Worm (Caenorhabditis elegans): ENCODE results near the gene T22E5.1.
A peak's percentile ranks its signal among the peaks of the same experiment; 100 is the strongest.

Gene T22E5.1

DNA sequence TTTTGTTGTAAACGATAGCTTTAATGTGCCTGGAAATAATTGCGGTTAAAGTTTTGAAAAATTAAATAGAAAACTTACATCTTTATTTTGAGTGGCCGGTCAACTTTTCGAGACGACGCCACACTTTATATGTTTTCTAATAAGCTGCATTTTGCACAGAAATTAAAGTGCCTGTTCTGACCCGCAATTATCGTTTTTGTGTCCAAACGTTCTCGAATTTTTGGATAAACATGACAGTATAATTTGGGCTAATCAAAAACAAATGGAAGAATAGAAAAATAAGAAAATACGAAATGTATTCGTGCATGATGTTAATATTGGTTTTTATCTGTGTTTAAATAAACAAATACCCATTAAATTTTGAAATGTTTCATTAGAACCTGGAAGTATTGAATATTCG lies 8.0 kb downstream of the T22E5.1 start, which contains the start of gene K10C2.12:
K10C2.12 (minus strand) TSS at position 101 of the 400 bp plus-strand sequence.
- TF ChIP-seq nhr-12 (tag; optimal IDR thresholded peaks at IDR 0.05) = no peak
- no peak for TF ChIP-seq mdl-1 (tag; optimal IDR thresholded peaks at IDR 0.05)
- TF ChIP-seq nhr-6 (tag; optimal IDR thresholded peaks at IDR 0.05) = no peak
- TF ChIP-seq crh-2 (tag; optimal IDR thresholded peaks at IDR 0.05) = no peak
- TF ChIP-seq unc-55 (GFP tag; optimal IDR thresholded peaks at IDR 0.05) = no peak
- no peak for TF ChIP-seq elt-1 (tag; optimal IDR thresholded peaks at IDR 0.05)
- no peak for TF ChIP-seq elt-3 (tag; optimal IDR thresholded peaks at IDR 0.05)
- no peak for TF ChIP-seq dmd-4 (tag; optimal IDR thresholded peaks at IDR 0.05)
- no peak for TF ChIP-seq fos-1 (tag; optimal IDR thresholded peaks at IDR 0.05)
- no peak for TF ChIP-seq blmp-1 (tag; optimal IDR thresholded peaks at IDR 0.05; ENCODE audit: insufficient read depth)
- no peak for TF ChIP-seq nhr-10 (tag; optimal IDR thresholded peaks at IDR 0.05)

DNA sequence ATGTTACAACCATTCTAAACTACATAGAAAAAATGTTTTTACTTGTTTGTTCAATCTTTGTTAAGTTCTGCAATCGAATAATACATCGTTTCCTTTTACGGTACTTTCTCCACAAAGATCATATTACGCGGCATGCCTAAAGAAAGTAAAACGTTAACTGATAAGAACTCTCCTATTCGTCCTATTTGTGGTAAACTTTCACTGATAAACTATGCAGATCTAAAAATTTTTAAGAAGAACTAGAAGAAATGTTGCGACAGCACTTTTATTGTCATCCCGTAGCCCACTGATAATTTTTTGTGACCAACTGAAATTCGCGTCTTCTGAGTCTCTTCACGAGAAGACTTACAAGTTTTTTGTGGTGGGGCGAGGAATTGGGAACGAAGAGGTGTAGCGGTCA lies 14.5 kb downstream of the T22E5.1 start:
- peak; percentile 49 for TF ChIP-seq crh-2 (tag; optimal IDR thresholded peaks at IDR 0.05)
- peak; percentile 28 for TF ChIP-seq nhr-129 (tag; optimal IDR thresholded peaks at IDR 0.05)
- TF ChIP-seq F13H6.1 (tag; optimal IDR thresholded peaks at IDR 0.05) = peak; percentile 27
- no peak for TF ChIP-seq elt-3 (tag; optimal IDR thresholded peaks at IDR 0.05)
- no peak for TF ChIP-seq lsy-2 (tag; optimal IDR thresholded peaks at IDR 0.05)
- TF ChIP-seq ztf-11 (tag; optimal IDR thresholded peaks at IDR 0.05) = no peak
- TF ChIP-seq sma-9 (GFP tag; optimal IDR thresholded peaks at IDR 0.05) = peak; percentile 55
- no peak for TF ChIP-seq sma-9 (tag; optimal IDR thresholded peaks at IDR 0.05)
- TF ChIP-seq fos-1 (tag; optimal IDR thresholded peaks at IDR 0.05) = peak; percentile 77
- TF ChIP-seq skn-1 (tag; optimal IDR thresholded peaks at IDR 0.05) = no peak
- no peak for TF ChIP-seq zag-1 (tag; optimal IDR thresholded peaks at IDR 0.05)

DNA sequence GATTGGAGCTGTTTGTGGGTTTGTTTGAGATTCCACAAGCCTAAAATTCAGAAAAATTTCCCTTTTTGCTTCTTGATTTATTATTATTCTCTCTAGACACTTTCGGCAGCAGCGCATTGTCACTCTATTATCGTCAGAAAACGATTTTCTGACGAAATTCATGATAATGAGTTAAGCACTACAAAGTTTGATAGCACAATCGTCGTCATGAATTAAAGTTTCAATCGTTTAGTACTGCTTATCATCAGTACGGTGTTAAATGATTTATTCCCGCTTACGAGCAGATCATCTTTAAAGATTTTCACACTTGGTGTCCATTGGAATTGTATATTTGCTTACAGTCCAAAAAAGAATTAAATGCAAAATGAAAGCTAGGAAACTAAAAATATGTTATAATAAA lies 16.9 kb downstream of the T22E5.1 start:
- no peak for TF ChIP-seq ztf-11 (tag; optimal IDR thresholded peaks at IDR 0.05)
- TF ChIP-seq sma-9 (GFP tag; optimal IDR thresholded peaks at IDR 0.05) = peak; percentile 17
- no peak for TF ChIP-seq sma-9 (tag; optimal IDR thresholded peaks at IDR 0.05)
- TF ChIP-seq fos-1 (tag; optimal IDR thresholded peaks at IDR 0.05) = peak; percentile 62
- TF ChIP-seq unc-39 (tag; optimal IDR thresholded peaks at IDR 0.05) = no peak

DNA sequence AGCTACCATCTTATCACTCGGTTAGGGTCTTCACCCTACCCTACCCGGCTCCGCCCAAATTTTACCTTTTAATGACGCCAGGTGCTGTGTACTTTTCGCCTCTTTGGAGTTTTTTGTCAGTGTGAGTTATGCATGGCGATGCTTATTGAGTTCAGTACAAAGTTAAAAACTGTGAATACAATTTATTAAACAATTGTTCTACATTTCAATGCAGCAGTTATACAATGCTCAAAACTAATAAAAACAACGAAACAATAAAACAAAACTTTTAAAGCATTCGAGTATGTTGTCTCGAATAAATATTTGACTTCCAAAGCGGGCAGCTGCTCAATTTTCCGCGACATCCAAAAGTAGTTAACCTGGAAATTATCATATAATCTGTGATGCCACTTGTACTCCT lies 17.8 kb downstream of the T22E5.1 start, which contains the start of gene ctsa-2:
ctsa-2 (minus strand) TSS at position 101 of the 400 bp plus-strand sequence.
- TF ChIP-seq egl-27 (tag; optimal IDR thresholded peaks at IDR 0.05) (no peak), blmp-1 (tag; optimal IDR thresholded peaks at IDR 0.05; ENCODE audit: insufficient read depth) (no peak), nhr-23 (tag; optimal IDR thresholded peaks at IDR 0.05) (no peak), fos-1 (tag; optimal IDR thresholded peaks at IDR 0.05) (peak; percentile 7)

DNA sequence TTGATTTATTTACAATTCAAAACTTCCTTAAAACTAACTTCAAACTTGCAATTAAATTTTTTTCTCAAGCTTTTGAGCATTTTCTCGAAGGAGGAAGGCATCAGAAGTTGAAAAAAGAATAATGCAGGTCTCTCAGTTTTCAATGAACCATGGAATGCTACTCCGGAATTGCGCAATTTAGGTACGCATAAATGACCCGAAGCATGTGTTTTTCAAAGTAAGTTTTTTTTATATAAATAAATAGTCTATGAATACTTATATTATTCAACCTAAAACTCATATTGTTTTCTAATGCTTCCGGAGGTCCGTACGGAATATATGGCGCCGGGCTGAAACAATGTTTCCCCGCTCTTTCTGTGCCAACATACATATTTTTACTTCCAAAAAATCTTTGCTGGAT lies 21.0 kb downstream of the T22E5.1 start, which contains the start of gene K10C2.2:
K10C2.2 (minus strand) TSS at position 101 of the 400 bp plus-strand sequence.
- TF ChIP-seq nhr-10 (tag; optimal IDR thresholded peaks at IDR 0.05) (no peak), egl-27 (tag; optimal IDR thresholded peaks at IDR 0.05) (no peak)

DNA sequence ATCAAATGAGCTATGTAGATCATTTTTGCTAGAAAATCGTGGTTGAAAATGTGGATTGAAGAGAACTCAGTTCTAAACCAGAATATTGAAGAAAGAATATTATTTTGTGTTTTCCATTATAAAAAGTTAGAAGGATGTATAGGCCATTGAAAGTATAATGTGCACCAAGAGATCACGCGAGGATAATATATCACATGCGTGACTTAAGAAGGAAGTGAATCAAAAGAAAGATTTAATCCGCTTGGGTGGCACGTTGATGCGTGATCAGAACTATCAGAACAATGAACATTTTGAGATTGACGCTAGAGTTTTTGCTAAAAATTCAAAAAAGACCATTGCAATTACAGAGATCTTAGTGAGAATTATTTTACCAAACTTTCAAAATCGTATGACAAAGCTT lies 23.1 kb downstream of the T22E5.1 start:
- no peak for TF ChIP-seq F13H6.1 (tag; optimal IDR thresholded peaks at IDR 0.05)
- no peak for TF ChIP-seq nhr-77 (tag; optimal IDR thresholded peaks at IDR 0.05)
- TF ChIP-seq nhr-129 (tag; optimal IDR thresholded peaks at IDR 0.05) = no peak
- no peak for TF ChIP-seq zag-1 (tag; optimal IDR thresholded peaks at IDR 0.05)
- no peak for TF ChIP-seq lin-39 (tag; optimal IDR thresholded peaks at IDR 0.05)
- no peak for TF ChIP-seq skn-1 (tag; optimal IDR thresholded peaks at IDR 0.05)
- no peak for TF ChIP-seq sma-3 (GFP tag; optimal IDR thresholded peaks at IDR 0.05)
- no peak for TF ChIP-seq blmp-1 (tag; optimal IDR thresholded peaks at IDR 0.05; ENCODE audit: insufficient read depth)
- TF ChIP-seq ama-1 (optimal IDR thresholded peaks at IDR 0.05) = no peak
- no peak for TF ChIP-seq aly-2 (tag; optimal IDR thresholded peaks at IDR 0.05)
- TF ChIP-seq unc-39 (tag; optimal IDR thresholded peaks at IDR 0.05) = no peak
- no peak for TF ChIP-seq ceh-16 (tag; optimal IDR thresholded peaks at IDR 0.05)
- no peak for TF ChIP-seq nhr-23 (tag; optimal IDR thresholded peaks at IDR 0.05)

DNA sequence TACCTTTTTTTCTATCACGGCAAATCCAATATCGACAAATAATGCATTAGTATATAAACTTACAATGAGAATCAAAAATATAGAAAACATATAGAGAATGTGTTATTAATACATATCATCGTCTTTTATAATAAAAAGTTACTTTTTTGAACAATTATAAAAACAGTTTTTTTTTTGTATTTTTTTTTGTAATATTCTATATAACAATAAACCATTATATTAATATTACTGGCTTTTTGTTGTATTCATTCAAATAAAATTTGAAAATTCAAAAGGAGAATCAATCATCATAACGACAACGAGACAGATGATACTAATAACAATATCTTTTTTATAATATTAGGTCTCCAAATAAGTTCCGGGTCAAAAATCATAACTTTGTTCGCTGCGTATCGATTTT lies 24.9 kb downstream of the T22E5.1 start, which contains the start of gene K10C2.8:
K10C2.8 (minus strand) TSS at position 101 of the 400 bp plus-strand sequence.
- TF ChIP-seq unc-62 (GFP tag; optimal IDR thresholded peaks at IDR 0.05) (no peak), sma-9 (GFP tag; optimal IDR thresholded peaks at IDR 0.05) (no peak), sma-9 (tag; optimal IDR thresholded peaks at IDR 0.05) (no peak), nhr-25 (tag; optimal IDR thresholded peaks at IDR 0.05) (no peak), C34F6.9 (tag; optimal IDR thresholded peaks at IDR 0.05) (no peak), gmeb-1 (tag; optimal IDR thresholded peaks at IDR 0.05) (no peak), mab-5 (tag; optimal IDR thresholded peaks at IDR 0.05) (no peak), ztf-4 (tag; optimal IDR thresholded peaks at IDR 0.05) (no peak), sma-3 (GFP tag; optimal IDR thresholded peaks at IDR 0.05) (no peak), unc-55 (GFP tag; optimal IDR thresholded peaks at IDR 0.05) (no peak)

Data from whole organism, L2 larva.